Fruit fly (Drosophila melanogaster): ENCODE results near the gene Eip74EF.

The Eip74EF gene

DNA sequence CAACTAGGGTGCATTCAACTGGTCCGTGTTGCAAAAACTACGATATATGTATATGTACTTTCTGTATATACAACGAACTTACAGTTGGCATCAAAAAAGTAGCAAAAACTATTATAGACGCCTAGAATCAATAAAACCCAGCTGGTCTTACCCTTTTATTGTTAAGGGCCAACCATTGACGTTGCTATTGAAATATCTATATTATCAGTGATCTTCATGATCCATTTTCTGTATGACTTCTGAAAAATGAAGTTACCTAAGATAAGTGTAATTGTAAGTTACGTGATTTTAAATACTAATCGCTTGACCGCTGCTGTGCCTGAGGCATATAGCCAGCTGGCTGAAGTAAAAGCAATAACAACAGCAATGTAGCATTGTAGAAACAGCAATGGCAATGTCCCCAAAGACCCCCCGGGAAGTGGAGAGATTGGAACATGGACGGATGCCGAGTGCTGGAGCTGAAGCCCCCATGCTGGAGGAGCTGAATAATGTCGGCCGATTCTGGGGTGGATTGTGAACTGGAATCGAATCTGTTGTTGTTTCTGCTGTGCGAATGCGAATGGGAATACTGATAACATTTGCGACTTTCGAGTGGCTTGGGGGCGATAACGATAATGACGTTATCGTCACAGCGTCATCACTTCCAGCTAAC is 38.7 kb upstream of the Eip74EF start (continued):
- peak; percentile 3 for TF ChIP-seq CG30403 (GFP tag; optimal IDR thresholded peaks at IDR 0.05)
- TF ChIP-seq CG6254 (GFP tag; optimal IDR thresholded peaks at IDR 0.05): peak; percentile 39
- TF ChIP-seq usp (GFP tag; optimal IDR thresholded peaks at IDR 0.05): no peak
- TF ChIP-seq CG6175 (GFP tag; IDR thresholded peaks at IDR 0.05): no peak
- TF ChIP-seq D (optimal IDR thresholded peaks at IDR 0.05): no peak
- TF ChIP-seq D (GFP tag; optimal IDR thresholded peaks at IDR 0.05): peak; percentile 25
- TF ChIP-seq ash1 (GFP tag; optimal IDR thresholded peaks at IDR 0.05): no peak
- TF ChIP-seq Sox102F (GFP tag; optimal IDR thresholded peaks at IDR 0.05): peak; percentile 61
- TF ChIP-seq abd-A (tag; optimal IDR thresholded peaks at IDR 0.05): no peak
- no peak for TF ChIP-seq sima (GFP tag; optimal IDR thresholded peaks at IDR 0.05)
- TF ChIP-seq CG8924 (tag; optimal IDR thresholded peaks at IDR 0.05): peak; percentile 46
- TF ChIP-seq CG15696 (tag; optimal IDR thresholded peaks at IDR 0.05): peak; percentile 20
- TF ChIP-seq prd (optimal IDR thresholded peaks at IDR 0.05): no peak
- peak; percentile 40; the same call in 1 of the 3 replicates for TF ChIP-seq prd (GFP tag; IDR thresholded peaks at IDR 0.05)
- no peak for TF ChIP-seq Mes4 (GFP tag; optimal IDR thresholded peaks at IDR 0.05)
- TF ChIP-seq tio (GFP tag; optimal IDR thresholded peaks at IDR 0.05): peak; percentile 43
- no peak for TF ChIP-seq Lhr (GFP tag; optimal IDR thresholded peaks at IDR 0.05)
- peak; percentile 23 for TF ChIP-seq CG10147 (GFP tag; optimal IDR thresholded peaks at IDR 0.05)
- TF ChIP-seq CG17359 (tag; optimal IDR thresholded peaks at IDR 0.05): peak; percentile 39
- TF ChIP-seq Drgx (GFP tag; IDR thresholded peaks at IDR 0.05): peak; percentile 76
- TF ChIP-seq jigr1 (GFP tag; IDR thresholded peaks at IDR 0.05): no peak
- TF ChIP-seq bcd (GFP tag; optimal IDR thresholded peaks at IDR 0.05): peak; percentile 22
- peak; percentile 36 for TF ChIP-seq CoRest (tag; optimal IDR thresholded peaks at IDR 0.05)
- peak; percentile 25 for TF ChIP-seq Hsf (GFP tag; optimal IDR thresholded peaks at IDR 0.05)
- TF ChIP-seq her (GFP tag; optimal IDR thresholded peaks at IDR 0.05): no peak
- peak; percentile 32 for TF ChIP-seq Camta (GFP tag; optimal IDR thresholded peaks at IDR 0.05)
- peak; percentile 24 for TF ChIP-seq D19B (GFP tag; optimal IDR thresholded peaks at IDR 0.05)
- TF ChIP-seq Abd-B (GFP tag; optimal IDR thresholded peaks at IDR 0.05): no peak
- TF ChIP-seq Hmx (GFP tag; optimal IDR thresholded peaks at IDR 0.05): no peak
- peak; percentile 52 for TF ChIP-seq CG18262 (tag; optimal IDR thresholded peaks at IDR 0.05)
- TF ChIP-seq CG8359 (GFP tag; optimal IDR thresholded peaks at IDR 0.05; ENCODE audit: borderline replicate concordance): peak; percentile 29
- no peak for TF ChIP-seq Sox100B (GFP tag; optimal IDR thresholded peaks at IDR 0.05)
- peak; percentile 22 for TF ChIP-seq CG12744 (GFP tag; optimal IDR thresholded peaks at IDR 0.05)
- TF ChIP-seq CG9437 (GFP tag; optimal IDR thresholded peaks at IDR 0.05): no peak
- no peak for TF ChIP-seq CG7928 (GFP tag; optimal IDR thresholded peaks at IDR 0.05)
- peak; percentile 27 for TF ChIP-seq CG10267 (tag; optimal IDR thresholded peaks at IDR 0.05)
- TF ChIP-seq Adf1 (GFP tag; IDR thresholded peaks at IDR 0.05): no peak
- no peak for TF ChIP-seq H2.0 (GFP tag; IDR thresholded peaks at IDR 0.05)
- TF ChIP-seq NC2β (GFP tag; optimal IDR thresholded peaks at IDR 0.05): no peak
- no peak for TF ChIP-seq CG16815 (GFP tag; optimal IDR thresholded peaks at IDR 0.05)
- peak; percentile 56 for TF ChIP-seq D19A (tag; optimal IDR thresholded peaks at IDR 0.05)
- TF ChIP-seq Hmr (GFP tag; optimal IDR thresholded peaks at IDR 0.05): peak; percentile 43
- peak; percentile 50 for TF ChIP-seq Blimp-1 (GFP tag; optimal IDR thresholded peaks at IDR 0.05)
- TF ChIP-seq lilli (GFP tag; optimal IDR thresholded peaks at IDR 0.05): peak; percentile 43
- no peak for TF ChIP-seq zfh2 (GFP tag; optimal IDR thresholded peaks at IDR 0.05)
- TF ChIP-seq seq (GFP tag; IDR thresholded peaks at IDR 0.05): peak; percentile 46; the same call in 1 of the 2 replicates
- no peak for TF ChIP-seq CG3065 (GFP tag; optimal IDR thresholded peaks at IDR 0.05)
- peak; percentile 16 for TF ChIP-seq mam (GFP tag; optimal IDR thresholded peaks at IDR 0.05)
- no peak for TF ChIP-seq CG15073 (GFP tag; optimal IDR thresholded peaks at IDR 0.05)
- TF ChIP-seq CG6689 (GFP tag; IDR thresholded peaks at IDR 0.05): 0 out of 2 replicates have a peak, but pooled peaks have one; percentile 21
